Worm (Caenorhabditis elegans) whole organism, L1 larva: ENCODE measurements around the gene ZK863.8.

Source experiments
- C04F5.9 ChIP-seq: sonication (generic microtip); optimal IDR thresholded peaks from 2 replicates; lab custom pipeline; 2016; ENCODE audit warnings: missing genetic modification characterization, missing compliant biosample characterization
- C34B4.2 ChIP-seq: sonication (generic microtip); optimal IDR thresholded peaks from 2 replicates; lab custom pipeline; 2017; ENCODE audit warnings: mild to moderate bottlenecking, missing genetic modification characterization, missing compliant biosample characterization
- F16B12.6 ChIP-seq: fragments of 150-350 bp; optimal IDR thresholded peaks from 2 replicates; lab custom pipeline; 2014; ENCODE audit warnings: missing biosample characterization, missing genetic modification characterization
- aly-2 ChIP-seq: fragments of 150-350 bp; optimal IDR thresholded peaks from 2 replicates; lab custom pipeline; 2014; ENCODE audit warnings: missing biosample characterization, missing genetic modification characterization
- ama-1 ChIP-seq: fragments of 150-350 bp; optimal IDR thresholded peaks from 2 replicates; lab custom pipeline; 2014
- ceh-63 ChIP-seq: fragments of 200-800 bp; sonication (Bioruptor generic); optimal IDR thresholded peaks from 2 replicates; lab custom pipeline; 2018; ENCODE audit warnings: mild to moderate bottlenecking, missing genetic modification characterization, missing compliant biosample characterization
- ceh-8 ChIP-seq: fragments of 200-800 bp; sonication (Bioruptor generic); optimal IDR thresholded peaks from 2 replicates; lab custom pipeline; 2018; ENCODE audit warnings: mild to moderate bottlenecking, missing genetic modification characterization, moderate library complexity, missing compliant biosample characterization
- ceh-90 ChIP-seq: sonication (generic microtip); optimal IDR thresholded peaks from 2 replicates; lab custom pipeline; 2016; ENCODE audit warnings: missing genetic modification characterization, missing compliant biosample characterization
- efl-3 ChIP-seq: fragments of 200-800 bp; sonication (Bioruptor generic); optimal IDR thresholded peaks from 2 replicates; lab custom pipeline; 2018; ENCODE audit warnings: mild to moderate bottlenecking, missing genetic modification characterization, missing compliant biosample characterization
- elt-2 ChIP-seq: sonication (generic microtip); optimal IDR thresholded peaks from 2 replicates; lab custom pipeline; 2016; ENCODE audit warnings: missing genetic modification characterization, mild to moderate bottlenecking, inconsistent platforms, missing compliant biosample characterization, missing genetic modification reagents
- ets-5 ChIP-seq: fragments of 200-800 bp; sonication (Bioruptor generic); IDR thresholded peaks from 2 replicates; pipeline ENCODE4 v1.3.6; 2022; ENCODE audit warnings: missing genetic modification characterization, missing compliant biosample characterization
- fkh-4 ChIP-seq: sonication (generic microtip); optimal IDR thresholded peaks from 2 replicates; lab custom pipeline; 2016; ENCODE audit warnings: missing compliant biosample characterization, missing genetic modification characterization, borderline replicate concordance
- fkh-8 ChIP-seq: sonication (generic microtip); optimal IDR thresholded peaks from 2 replicates; lab custom pipeline; 2016; ENCODE audit warnings: mild to moderate bottlenecking, missing genetic modification characterization, missing compliant biosample characterization
- fos-1 ChIP-seq: fragments of 150-350 bp; optimal IDR thresholded peaks from 2 replicates; lab custom pipeline; 2014; ENCODE audit warnings: missing biosample characterization, missing genetic modification characterization
- hlh-17 ChIP-seq: fragments of 200-800 bp; sonication (Bioruptor generic); optimal IDR thresholded peaks from 2 replicates; lab custom pipeline; 2018; ENCODE audit warnings: missing genetic modification characterization, mild to moderate bottlenecking, missing compliant biosample characterization, moderate library complexity, borderline replicate concordance
- hpl-2 ChIP-seq: fragments of 150-350 bp; optimal IDR thresholded peaks from 2 replicates; lab custom pipeline; 2014; ENCODE audit warnings: missing biosample characterization, missing genetic modification reagents, missing genetic modification characterization
- lin-13 ChIP-seq: fragments of 150-350 bp; optimal IDR thresholded peaks from 2 replicates; lab custom pipeline; 2014; ENCODE audit warnings: missing biosample characterization, missing genetic modification reagents, missing genetic modification characterization
- lin-14 ChIP-seq: fragments of 200-800 bp; sonication (Bioruptor generic); optimal IDR thresholded peaks from 2 replicates; lab custom pipeline; 2018; ENCODE audit warnings: mild to moderate bottlenecking, missing genetic modification characterization, moderate library complexity, missing compliant biosample characterization
- lin-15B ChIP-seq: fragments of 150-350 bp; sonication (generic microtip); optimal IDR thresholded peaks from 3 replicates; lab custom pipeline; 2014; ENCODE audit warnings: missing biosample characterization, missing genetic modification characterization
- lsy-2 ChIP-seq, 2 experiments: fragments of 150-350 bp; optimal IDR thresholded peaks; 2 replicates each; lab custom pipeline; 2014; ENCODE audit warnings: missing biosample characterization in 2 of 2, missing genetic modification characterization in 2 of 2
- mab-9 ChIP-seq: fragments of 200-800 bp; sonication (Bioruptor generic); IDR thresholded peaks from 2 replicates; pipeline ENCODE4 v1.3.6; 2022; ENCODE audit warnings: missing genetic modification reagents, missing genetic modification characterization, missing compliant biosample characterization
- mef-2 ChIP-seq: fragments of 150-350 bp; optimal IDR thresholded peaks from 2 replicates; lab custom pipeline; 2014; ENCODE audit warnings: missing biosample characterization, missing genetic modification characterization
- nhr-12 ChIP-seq: sonication (generic microtip); optimal IDR thresholded peaks from 2 replicates; lab custom pipeline; 2017; ENCODE audit warnings: missing biosample characterization, missing genetic modification characterization
- nhr-19 ChIP-seq: fragments of 200-800 bp; sonication (Bioruptor generic); conservative IDR thresholded peaks from 2 replicates; pipeline ENCODE4 v1.3.6; 2022; ENCODE audit warnings: missing genetic modification characterization, missing compliant biosample characterization
- nhr-237 ChIP-seq: fragments of 150-350 bp; optimal IDR thresholded peaks from 2 replicates; lab custom pipeline; 2014; ENCODE audit warnings: missing biosample characterization, missing genetic modification characterization
- nhr-47 ChIP-seq: sonication (generic microtip); optimal IDR thresholded peaks from 2 replicates; lab custom pipeline; 2016; ENCODE audit warnings: mild to moderate bottlenecking, missing genetic modification characterization, moderate library complexity, missing compliant biosample characterization
- nhr-76 ChIP-seq: sonication (generic microtip); optimal IDR thresholded peaks from 2 replicates; lab custom pipeline; 2017; ENCODE audit warnings: missing biosample characterization, missing genetic modification characterization
- nhr-77 ChIP-seq: fragments of 150-350 bp; optimal IDR thresholded peaks from 2 replicates; lab custom pipeline; 2014; ENCODE audit warnings: missing biosample characterization, missing genetic modification characterization
- nhr-85 ChIP-seq: sonication (generic microtip); peaks from one replicate; lab custom pipeline; 2016; ENCODE audit warnings: missing genetic modification characterization, inconsistent platforms, missing compliant biosample characterization
- pag-3 ChIP-seq: sonication (generic microtip); optimal IDR thresholded peaks from 2 replicates; lab custom pipeline; 2017; ENCODE audit warnings: missing genetic modification characterization, mild to moderate bottlenecking, missing compliant biosample characterization, antibody characterized with exemption, borderline replicate concordance; ENCODE audit not compliant: insufficient read depth
- pax-3 ChIP-seq: fragments of 200-800 bp; sonication (Bioruptor generic); optimal IDR thresholded peaks from 2 replicates; lab custom pipeline; 2018; ENCODE audit warnings: mild to moderate bottlenecking, missing genetic modification characterization, moderate library complexity, missing compliant biosample characterization
- pqm-1 ChIP-seq: sonication (generic microtip); optimal IDR thresholded peaks from 3 replicates; lab custom pipeline; 2017; ENCODE audit warnings: missing biosample characterization, missing genetic modification characterization
- snpc-4 ChIP-seq: fragments of 150-350 bp; optimal IDR thresholded peaks from 2 replicates; lab custom pipeline; 2014; ENCODE audit warnings: missing biosample characterization, missing genetic modification characterization
- sox-4 ChIP-seq: sonication (generic microtip); optimal IDR thresholded peaks from 2 replicates; lab custom pipeline; 2016; ENCODE audit warnings: missing genetic modification characterization, missing compliant biosample characterization
- sup-37 ChIP-seq: fragments of 200-800 bp; sonication (Bioruptor generic); optimal IDR thresholded peaks from 2 replicates; lab custom pipeline; 2018; ENCODE audit warnings: mild to moderate bottlenecking, missing genetic modification characterization, missing compliant biosample characterization
- tbx-2 ChIP-seq: sonication (generic microtip); optimal IDR thresholded peaks from 2 replicates; lab custom pipeline; 2016; ENCODE audit warnings: missing genetic modification characterization, missing compliant biosample characterization
- tlp-1 ChIP-seq: fragments of 150-350 bp; optimal IDR thresholded peaks from 2 replicates; lab custom pipeline; 2014; ENCODE audit warnings: missing biosample characterization, missing genetic modification characterization
- unc-130 ChIP-seq: fragments of 150-350 bp; optimal IDR thresholded peaks from 2 replicates; lab custom pipeline; 2017; ENCODE audit warnings: missing biosample characterization, missing genetic modification characterization, inconsistent platforms
- unc-30 ChIP-seq: sonication (generic microtip); optimal IDR thresholded peaks from 2 replicates; lab custom pipeline; 2017; ENCODE audit warnings: missing biosample characterization, missing genetic modification characterization
- unc-86 ChIP-seq: sonication (generic microtip); optimal IDR thresholded peaks from 2 replicates; lab custom pipeline; 2016; ENCODE audit warnings: missing genetic modification characterization, missing compliant biosample characterization
- xbp-1 ChIP-seq: sonication (generic microtip); optimal IDR thresholded peaks from 2 replicates; lab custom pipeline; 2016; ENCODE audit warnings: missing genetic modification characterization, missing compliant biosample characterization

The ZK863.8 gene

ce11 chrV:12190943-12191569 lies 3.7 kb upstream of the ZK863.8 start, which contains the start of gene dpy-30 (continued):
- TF ChIP-seq sox-4 (tag; lab: Kevin White, UChicago) (no peak), ceh-90 (tag; lab: Kevin White, UChicago) (no peak), unc-86 (peak; percentile 49), pag-3 (tag; lab: Kevin White, UChicago) (no peak), pqm-1 (tag; lab: Kevin White, UChicago) (no peak), fkh-8 (tag; lab: Kevin White, UChicago) (peak; percentile 31), pax-3 (no peak), unc-30 (tag; lab: Kevin White, UChicago) (no peak), fos-1 (tag; lab: Kevin White, UChicago) (peak; percentile 7), lsy-2 (tag; optimal IDR thresholded peaks at IDR 0.05; lab: Kevin White, UChicago) (peak; percentile 94 to 98), nhr-12 (tag; lab: Kevin White, UChicago) (no peak), nhr-85 (tag; lab: Kevin White, UChicago) (peak; percentile 73), unc-130 (tag; lab: Kevin White, UChicago) (peak; percentile 75), nhr-19 (peak; percentile 59; the same call in 1 of the 2 replicates), mef-2 (tag; lab: Kevin White, UChicago) (no peak), nhr-47 (tag; lab: Kevin White, UChicago) (peak; percentile 72), fkh-4 (no peak), elt-2 (peak; percentile 13), tlp-1 (tag; lab: Kevin White, UChicago) (no peak), F16B12.6 (tag; lab: Kevin White, UChicago) (peak; percentile 95), efl-3 (GFP tag; lab: Kevin White, UChicago) (no peak), xbp-1 (tag; lab: Kevin White, UChicago) (peak; percentile 59), C34B4.2 (tag; lab: Kevin White, UChicago) (no peak), lin-14 (GFP tag; lab: Kevin White, UChicago) (peak; percentile 68), aly-2 (tag; lab: Kevin White, UChicago) (peak; percentile 3), hpl-2 (GFP tag; lab: Kevin White, UChicago) (no peak), nhr-77 (tag; lab: Kevin White, UChicago) (peak; percentile 41), ceh-8 (GFP tag; lab: Kevin White, UChicago) (peak; percentile 31), lin-15B (tag; lab: Kevin White, UChicago) (peak; percentile 21), C04F5.9 (no peak), nhr-76 (no peak), hlh-17 (GFP tag; lab: Kevin White, UChicago) (no peak), snpc-4 (peak; percentile 70), ceh-63 (GFP tag; lab: Kevin White, UChicago) (no peak), nhr-237 (tag; lab: Kevin White, UChicago) (no peak)

ce11 chrV:12188830-12189229 lies 1.5 kb upstream of the ZK863.8 start:
- TF ChIP-seq tbx-2 (tag; lab: Kevin White, UChicago) (peak; percentile 26), ama-1 (no peak), sup-37 (no peak), mab-9 (GFP tag; lab: Robert Waterston, UW) (no peak), lin-13 (GFP tag; lab: Kevin White, UChicago) (no peak), ets-5 (GFP tag; lab: Robert Waterston, UW) (no peak)
- TF ChIP-seq, all 84 proteins: peak for 1
